Fruit fly (Drosophila melanogaster) whole organism, embryonic: ENCODE data around the gene TH1.

Source experiments
- Atf-2 ChIP-seq: fragments of 200-800 bp; sonication (Bioruptor generic); optimal IDR thresholded peaks from 2 replicates; lab custom pipeline; 2016; ENCODE audit warnings: missing biosample characterization, missing genetic modification characterization
- Awh ChIP-seq: fragments of 200-800 bp; sonication (Bioruptor generic); IDR thresholded peaks from 2 replicates; pipeline ENCODE4, ENCODE4 v1.3.6; 2022; ENCODE audit warnings: missing biosample characterization, missing genetic modification characterization
- B-H2 ChIP-seq: fragments of 200-800 bp; sonication (Bioruptor generic); optimal IDR thresholded peaks from 2 replicates; lab custom pipeline; 2018; ENCODE audit warnings: missing biosample characterization, mild to moderate bottlenecking, missing genetic modification characterization
- CG10209 ChIP-seq: fragments of 200-800 bp; sonication (Bioruptor generic); optimal IDR thresholded peaks from 3 replicates; lab custom pipeline; 2017; ENCODE audit warnings: missing biosample characterization, mild to moderate bottlenecking, missing genetic modification characterization, missing genetic modification reagents
- CG1024 ChIP-seq: fragments of 200-800 bp; sonication (Bioruptor generic); IDR thresholded peaks from 2 replicates; pipeline ENCODE4 v1.3.6; 2022; ENCODE audit warnings: missing biosample characterization, missing genetic modification characterization
- CG12155 ChIP-seq: fragments of 200-800 bp; sonication (Bioruptor generic); optimal IDR thresholded peaks from 3 replicates; lab custom pipeline; 2016; ENCODE audit warnings: missing biosample characterization, missing genetic modification characterization
- CG12391 ChIP-seq: fragments of 200-800 bp; sonication (Bioruptor generic); optimal IDR thresholded peaks from 3 replicates; lab custom pipeline; 2018; ENCODE audit warnings: missing biosample characterization, mild to moderate bottlenecking, missing genetic modification characterization, moderate library complexity
- CG15073 ChIP-seq: fragments of 200-800 bp; sonication (Bioruptor generic); optimal IDR thresholded peaks from 2 replicates; lab custom pipeline; 2016; ENCODE audit warnings: missing biosample characterization, missing genetic modification characterization
- CG15514 ChIP-seq: fragments of 200-800 bp; sonication (Bioruptor generic); optimal IDR thresholded peaks from 3 replicates; lab custom pipeline; 2017; ENCODE audit warnings: missing biosample characterization, missing genetic modification characterization, mild to moderate bottlenecking, moderate library complexity, missing genetic modification reagents
- CG17361 ChIP-seq: fragments of 200-800 bp; sonication (Bioruptor generic); IDR thresholded peaks from 3 replicates; pipeline ENCODE4 v1.3.6; 2022; ENCODE audit warnings: missing biosample characterization, missing genetic modification characterization
- CG17829 ChIP-seq: fragments of 200-800 bp; optimal IDR thresholded peaks from 2 replicates; lab custom pipeline; 2019; ENCODE audit warnings: missing biosample characterization, mild to moderate bottlenecking, missing genetic modification characterization, moderate library complexity
- CG2712 ChIP-seq: fragments of 200-800 bp; optimal IDR thresholded peaks from 3 replicates; lab custom pipeline; 2019; ENCODE audit warnings: missing biosample characterization, mild to moderate bottlenecking, missing genetic modification characterization, moderate library complexity
- CG3163 ChIP-seq: fragments of 200-800 bp; sonication (Bioruptor generic); optimal IDR thresholded peaks from 3 replicates; lab custom pipeline; 2016; ENCODE audit warnings: missing biosample characterization, missing genetic modification characterization
- CG34422 ChIP-seq: fragments of 200-800 bp; sonication (Bioruptor generic); IDR thresholded peaks from 3 replicates; pipeline ENCODE4 v1.3.6; 2022; ENCODE audit warnings: missing biosample characterization, missing genetic modification characterization
- CG4282 ChIP-seq: fragments of 200-800 bp; sonication (Bioruptor generic); optimal IDR thresholded peaks from 2 replicates; lab custom pipeline; 2016; ENCODE audit warnings: missing biosample characterization, missing genetic modification characterization
- CG4328 ChIP-seq: fragments of 200-800 bp; sonication (Bioruptor generic); optimal IDR thresholded peaks from 3 replicates; lab custom pipeline; 2017; ENCODE audit warnings: missing biosample characterization, missing genetic modification reagents, missing genetic modification characterization
- CG5180 ChIP-seq: fragments of 200-800 bp; sonication (Bioruptor generic); optimal IDR thresholded peaks from 3 replicates; lab custom pipeline; 2017; ENCODE audit warnings: missing biosample characterization, missing genetic modification characterization, mild to moderate bottlenecking, moderate library complexity, missing genetic modification reagents
- CG5953 ChIP-seq: fragments of 200-800 bp; sonication (Bioruptor generic); IDR thresholded peaks from 2 replicates; pipeline ENCODE4 v1.3.6; 2022; ENCODE audit warnings: missing biosample characterization, missing genetic modification characterization
- CG7928 ChIP-seq: fragments of 200-800 bp; sonication (Bioruptor generic); optimal IDR thresholded peaks from 2 replicates; lab custom pipeline; 2017; ENCODE audit warnings: missing biosample characterization, mild to moderate bottlenecking, missing genetic modification characterization
- CG7987 ChIP-seq: fragments of 200-800 bp; sonication (Bioruptor generic); optimal IDR thresholded peaks from 2 replicates; lab custom pipeline; 2018; ENCODE audit warnings: missing biosample characterization, mild to moderate bottlenecking, missing genetic modification characterization, moderate library complexity
- CG9727 ChIP-seq: fragments of 200-800 bp; sonication (Bioruptor generic); optimal IDR thresholded peaks from 3 replicates; lab custom pipeline; 2017; ENCODE audit warnings: missing biosample characterization, mild to moderate bottlenecking, missing genetic modification characterization
- CG9817 ChIP-seq: fragments of 200-800 bp; sonication (Bioruptor generic); optimal IDR thresholded peaks from 2 replicates; lab custom pipeline; 2018; ENCODE audit warnings: missing biosample characterization, mild to moderate bottlenecking, missing genetic modification characterization, moderate library complexity
- CTCF ChIP-seq: fragments of 200-800 bp; sonication (Bioruptor generic); optimal IDR thresholded peaks from 2 replicates; lab custom pipeline; 2017; ENCODE audit warnings: missing biosample characterization, mild to moderate bottlenecking, missing genetic modification characterization, moderate library complexity
- D19A ChIP-seq: fragments of 200-800 bp; optimal IDR thresholded peaks from 3 replicates; lab custom pipeline; 2019; ENCODE audit warnings: missing biosample characterization, mild to moderate bottlenecking, missing genetic modification characterization, moderate library complexity
- Dad ChIP-seq: fragments of 200-800 bp; sonication (Bioruptor generic); optimal IDR thresholded peaks from 3 replicates; lab custom pipeline; 2016; ENCODE audit warnings: missing biosample characterization, missing genetic modification characterization
- E2f1 ChIP-seq: fragments of 200-800 bp; sonication (Bioruptor generic); IDR thresholded peaks from 2 replicates; pipeline ENCODE4 v1.3.6; 2022; ENCODE audit warnings: missing biosample characterization, missing genetic modification characterization
- ERR ChIP-seq: fragments of 200-800 bp; sonication (Bioruptor generic); optimal IDR thresholded peaks from 2 replicates; lab custom pipeline; 2016; ENCODE audit warnings: missing biosample characterization, missing genetic modification characterization
- Jarid2 ChIP-seq: fragments of 200-800 bp; sonication (Bioruptor generic); optimal IDR thresholded peaks from 3 replicates; lab custom pipeline; 2017; ENCODE audit warnings: mild to moderate bottlenecking, missing biosample characterization, missing genetic modification reagents, missing genetic modification characterization
- Kr ChIP-seq: fragments of 200-800 bp; sonication (Bioruptor generic); optimal IDR thresholded peaks from 2 replicates; lab custom pipeline; 2017; ENCODE audit warnings: missing biosample characterization, mild to moderate bottlenecking, missing genetic modification characterization
- MBD-R2 ChIP-seq: fragments of 200-800 bp; sonication (Bioruptor generic); IDR thresholded peaks from 2 replicates; pipeline ENCODE4 v1.3.6; 2022; ENCODE audit warnings: missing biosample characterization, missing genetic modification characterization
- NC2α ChIP-seq: fragments of 200-800 bp; sonication (Bioruptor generic); optimal IDR thresholded peaks from 2 replicates; lab custom pipeline; 2016; ENCODE audit warnings: missing biosample characterization, missing genetic modification characterization
- Oli ChIP-seq: fragments of 200-800 bp; sonication (Bioruptor generic); optimal IDR thresholded peaks from 2 replicates; lab custom pipeline; 2018; ENCODE audit warnings: missing biosample characterization, mild to moderate bottlenecking, missing genetic modification characterization, moderate library complexity
- Ravus ChIP-seq: fragments of 200-800 bp; sonication (Bioruptor generic); IDR thresholded peaks from 2 replicates; pipeline ENCODE4 v1.3.6; 2022; ENCODE audit warnings: missing biosample characterization, missing genetic modification characterization
- Ssrp ChIP-seq: fragments of 200-800 bp; sonication (Bioruptor generic); optimal IDR thresholded peaks from 2 replicates; lab custom pipeline; 2018; ENCODE audit warnings: missing biosample characterization, mild to moderate bottlenecking, missing genetic modification characterization, moderate library complexity
- Trl ChIP-seq, 3 experiments: fragments of >200 bp in 2 of 3; fragments of 200-800 bp in 1 of 3; sonication (Bioruptor generic) in 1 of 3; optimal IDR thresholded peaks; 2 replicates in 1 of 3; 3 replicates in 2 of 3; lab custom pipeline; 2016 to 2017; ENCODE audit warnings: missing biosample characterization in 1 of 3, missing genetic modification characterization in 1 of 3
- al ChIP-seq: fragments of 200-800 bp; sonication (Bioruptor generic); IDR thresholded peaks from 2 replicates; pipeline ENCODE4 v1.3.6; 2022; ENCODE audit warnings: missing biosample characterization, missing genetic modification characterization
- dimm ChIP-seq: fragments of 200-800 bp; sonication (Bioruptor generic); IDR thresholded peaks from 2 replicates; pipeline ENCODE4 v1.3.6; 2022; ENCODE audit warnings: missing biosample characterization, missing genetic modification characterization
- ems ChIP-seq: fragments of 200-800 bp; sonication (Bioruptor generic); optimal IDR thresholded peaks from 3 replicates; lab custom pipeline; 2016; ENCODE audit warnings: missing biosample characterization, missing genetic modification characterization
- fu2 ChIP-seq: fragments of 200-800 bp; sonication (Bioruptor generic); optimal IDR thresholded peaks from 2 replicates; lab custom pipeline; 2016; ENCODE audit warnings: missing biosample characterization, missing genetic modification characterization
- klu ChIP-seq: fragments of 200-800 bp; sonication (Bioruptor generic); IDR thresholded peaks from 2 replicates; pipeline ENCODE4 v1.3.6; 2022; ENCODE audit warnings: missing biosample characterization, missing genetic modification characterization
- knrl ChIP-seq: fragments of 200-800 bp; sonication (Bioruptor generic); IDR thresholded peaks from 3 replicates; pipeline ENCODE4 v1.3.6; 2022; ENCODE audit warnings: missing biosample characterization, missing genetic modification characterization; ENCODE audit not compliant: partially characterized antibody
- lmd ChIP-seq: fragments of 200-800 bp; sonication (Bioruptor generic); IDR thresholded peaks from 2 replicates; pipeline ENCODE4 v1.3.6; 2022; ENCODE audit warnings: missing biosample characterization, missing genetic modification characterization
- lola ChIP-seq, 3 experiments: fragments of >200 bp in 2 of 3; fragments of 200-800 bp in 1 of 3; sonication (Bioruptor generic) in 1 of 3; optimal IDR thresholded peaks; 2 replicates each; lab custom pipeline; 2017 to 2019; ENCODE audit warnings: missing biosample characterization in 3 of 3, missing genetic modification characterization in 3 of 3, mild to moderate bottlenecking in 1 of 3, moderate library complexity in 1 of 3
- phol ChIP-seq: fragments of 200-800 bp; sonication (Bioruptor generic); optimal IDR thresholded peaks from 3 replicates; lab custom pipeline; 2018; ENCODE audit warnings: missing biosample characterization, mild to moderate bottlenecking, missing genetic modification characterization, moderate library complexity
- repo ChIP-seq: fragments of 200-800 bp; sonication (Bioruptor generic); optimal IDR thresholded peaks from 2 replicates; lab custom pipeline; 2016; ENCODE audit warnings: missing biosample characterization, missing genetic modification characterization
- seq ChIP-seq: fragments of 200-800 bp; sonication (Bioruptor generic); IDR thresholded peaks from 2 replicates; pipeline ENCODE4 v1.3.6; 2022; ENCODE audit warnings: missing biosample characterization, missing genetic modification characterization
- stc ChIP-seq: fragments of 200-800 bp; sonication (Bioruptor generic); IDR thresholded peaks from 2 replicates; pipeline ENCODE4 v1.3.6; 2022; ENCODE audit warnings: missing biosample characterization, missing genetic modification characterization
- vvl ChIP-seq: fragments of 200-800 bp; sonication (Bioruptor generic); IDR thresholded peaks from 2 replicates; pipeline ENCODE4 v1.3.6; 2022; ENCODE audit warnings: missing biosample characterization, missing genetic modification characterization
- wor ChIP-seq: fragments of 200-800 bp; sonication (Bioruptor generic); IDR thresholded peaks from 2 replicates; pipeline ENCODE4 v1.3.6; 2022; ENCODE audit warnings: missing biosample characterization, missing genetic modification characterization
- z ChIP-seq: fragments of 200-800 bp; sonication (Bioruptor generic); IDR thresholded peaks from 3 replicates; pipeline ENCODE4 v1.3.6; 2022; ENCODE audit warnings: missing biosample characterization, missing genetic modification characterization
- zf30C ChIP-seq: fragments of 200-800 bp; sonication (Bioruptor generic); optimal IDR thresholded peaks from 3 replicates; lab custom pipeline; 2018; ENCODE audit warnings: missing biosample characterization, mild to moderate bottlenecking, missing genetic modification characterization

The TH1 gene

dm6 chrX:16385942-16386392, 5.3 kb downstream of the TH1 start (continued):
- TF ChIP-seq fu2 = no peak
- TF ChIP-seq CG5953 = no peak
- TF ChIP-seq Ssrp = peak; percentile 8
- no peak for TF ChIP-seq ERR (GFP tag; lab: Kevin White, UChicago)
- peak; percentile 52; the same call in 1 of the 3 replicates for TF ChIP-seq CG17361 (GFP tag; lab: Robert Waterston, UW)
- no peak for TF ChIP-seq wor (GFP tag; lab: Robert Waterston, UW)
- TF ChIP-seq ems (GFP tag; lab: Kevin White, UChicago) = peak; percentile 1
- no peak for TF ChIP-seq zf30C (GFP tag; lab: Kevin White, UChicago)
- TF ChIP-seq Awh (GFP tag; lab: Robert Waterston, UW) = no peak
- TF ChIP-seq al (GFP tag; lab: Robert Waterston, UW) = no peak
- TF ChIP-seq knrl (GFP tag; lab: Robert Waterston, UW) = no peak
- 0 out of 2 replicates have a peak, but pooled peaks have one; percentile 13 for TF ChIP-seq lmd
- peak; percentile 16 for TF ChIP-seq CG4328 (GFP tag; lab: Kevin White, UChicago)
- TF ChIP-seq CG9727 (GFP tag; lab: Kevin White, UChicago) = peak; percentile 44
- TF ChIP-seq Atf-2 = no peak
- peak; percentile 36 for TF ChIP-seq CG15514 (GFP tag; lab: Kevin White, UChicago)
- no peak for TF ChIP-seq Ravus (GFP tag; lab: Robert Waterston, UW)
- TF ChIP-seq CG9817 (tag; lab: Kevin White, UChicago) = no peak
- no peak for TF ChIP-seq CG7987 (GFP tag; lab: Kevin White, UChicago)
- TF ChIP-seq Oli = peak; percentile 39
- TF ChIP-seq CG10209 = peak; percentile 54
- 0 out of 2 replicates have a peak, but pooled peaks have one; percentile 17 for TF ChIP-seq E2f1
- TF ChIP-seq Dad = no peak
- no peak for TF ChIP-seq dimm (GFP tag; lab: Robert Waterston, UW)
- no peak for TF ChIP-seq CG4282 (GFP tag; lab: Kevin White, UChicago)
- TF ChIP-seq Trl (optimal IDR thresholded peaks at IDR 0.05; lab: Kevin White, UChicago) = no peak
- TF ChIP-seq Trl (GFP tag; optimal IDR thresholded peaks at IDR 0.05; lab: Kevin White, UChicago) = peak; percentile 11
- 0 out of 2 replicates have a peak, but pooled peaks have one; percentile 15 for TF ChIP-seq stc (GFP tag; lab: Robert Waterston, UW)
- no peak for TF ChIP-seq CTCF (GFP tag; lab: Kevin White, UChicago)
- peak; percentile 35 for TF ChIP-seq CG2712 (tag; lab: Kevin White, UChicago)
- TF ChIP-seq CG7928 (GFP tag; lab: Kevin White, UChicago) = peak; percentile 12
- no peak for TF ChIP-seq CG15073 (GFP tag; lab: Kevin White, UChicago)
- no peak for TF ChIP-seq repo (GFP tag; lab: Kevin White, UChicago)
- TF ChIP-seq vvl (GFP tag; lab: Robert Waterston, UW) = 0 out of 2 replicates have a peak, but pooled peaks have one; percentile 22
- peak; percentile 18 for TF ChIP-seq B-H2
- TF ChIP-seq seq = 0 out of 2 replicates have a peak, but pooled peaks have one; percentile 24
- TF ChIP-seq MBD-R2 = 0 out of 2 replicates have a peak, but pooled peaks have one; percentile 19
- TF ChIP-seq lola (GFP tag; optimal IDR thresholded peaks at IDR 0.05; lab: Kevin White, UChicago) = no peak
- no peak for TF ChIP-seq klu (GFP tag; lab: Robert Waterston, UW)
- TF ChIP-seq phol (tag; lab: Kevin White, UChicago) = peak; percentile 36
- no peak for TF ChIP-seq CG34422 (GFP tag; lab: Robert Waterston, UW)
- TF ChIP-seq Kr (GFP tag; lab: Kevin White, UChicago) = no peak
- peak; percentile 55 for TF ChIP-seq CG12391
- TF ChIP-seq CG5180 (GFP tag; lab: Kevin White, UChicago) = no peak
- no peak for TF ChIP-seq CG1024 (GFP tag; lab: Robert Waterston, UW)
- no peak for TF ChIP-seq z (GFP tag; lab: Robert Waterston, UW)
- TF ChIP-seq Jarid2 (GFP tag; lab: Kevin White, UChicago) = no peak
- TF ChIP-seq NC2α = no peak
- no peak for TF ChIP-seq CG12155 (GFP tag; lab: Kevin White, UChicago)
- TF ChIP-seq CG3163 (GFP tag; lab: Kevin White, UChicago) = no peak
- TF ChIP-seq D19A (tag; lab: Kevin White, UChicago) = no peak
- TF ChIP-seq CG17829 (tag; lab: Kevin White, UChicago) = peak; percentile 26
